Fruit fly (Drosophila melanogaster) whole organism, embryonic: ENCODE data around the gene CG45307.

ENCODE experiments used
- Abd-B ChIP-seq: fragments of 200-800 bp; sonication (Bioruptor generic); optimal IDR thresholded peaks from 2 replicates; lab custom pipeline; 2018; ENCODE audit warnings: missing biosample characterization, mild to moderate bottlenecking, missing genetic modification characterization, moderate library complexity
- BEAF-32 ChIP-seq: fragments of 200-800 bp; sonication (Bioruptor generic); optimal IDR thresholded peaks from 3 replicates; lab custom pipeline; 2017; ENCODE audit warnings: missing biosample characterization, missing genetic modification characterization, mild to moderate bottlenecking, moderate library complexity, missing genetic modification reagents
- CG10267 ChIP-seq: fragments of 200-800 bp; sonication (Bioruptor generic); optimal IDR thresholded peaks from 2 replicates; lab custom pipeline; 2018; ENCODE audit warnings: missing biosample characterization, mild to moderate bottlenecking, missing genetic modification characterization, moderate library complexity
- CG12659 ChIP-seq: fragments of 200-800 bp; sonication (Bioruptor generic); optimal IDR thresholded peaks from 3 replicates; lab custom pipeline; 2017; ENCODE audit warnings: mild to moderate bottlenecking, missing biosample characterization, missing genetic modification reagents, missing genetic modification characterization
- CG14710 ChIP-seq: fragments of 200-800 bp; sonication (Bioruptor generic); optimal IDR thresholded peaks from 3 replicates; lab custom pipeline; 2019; ENCODE audit warnings: missing biosample characterization, mild to moderate bottlenecking, missing genetic modification characterization, moderate library complexity
- CG15514 ChIP-seq: fragments of 200-800 bp; sonication (Bioruptor generic); optimal IDR thresholded peaks from 3 replicates; lab custom pipeline; 2017; ENCODE audit warnings: missing biosample characterization, missing genetic modification characterization, mild to moderate bottlenecking, moderate library complexity, missing genetic modification reagents
- CG1603 ChIP-seq: fragments of 200-800 bp; sonication (Bioruptor generic); optimal IDR thresholded peaks from 2 replicates; lab custom pipeline; 2019; ENCODE audit warnings: missing biosample characterization, mild to moderate bottlenecking, missing genetic modification characterization, moderate library complexity
- CG17186 ChIP-seq: fragments of 200-800 bp; sonication (Bioruptor generic); optimal IDR thresholded peaks from 3 replicates; lab custom pipeline; 2017; ENCODE audit warnings: missing biosample characterization, missing genetic modification reagents, missing genetic modification characterization
- CG2116 ChIP-seq: fragments of 200-800 bp; sonication (Bioruptor generic); optimal IDR thresholded peaks from 3 replicates; lab custom pipeline; 2018; ENCODE audit warnings: missing biosample characterization, mild to moderate bottlenecking, missing genetic modification characterization
- CG2678 ChIP-seq: fragments of 200-800 bp; sonication (Bioruptor generic); optimal IDR thresholded peaks from 3 replicates; lab custom pipeline; 2019; ENCODE audit warnings: missing biosample characterization, mild to moderate bottlenecking, missing genetic modification characterization, moderate library complexity
- CG2712 ChIP-seq: fragments of 200-800 bp; optimal IDR thresholded peaks from 3 replicates; lab custom pipeline; 2019; ENCODE audit warnings: missing biosample characterization, mild to moderate bottlenecking, missing genetic modification characterization, moderate library complexity
- CG3847 ChIP-seq: fragments of 200-800 bp; sonication (Bioruptor generic); IDR thresholded peaks from 2 replicates; pipeline ENCODE4 v1.3.6; 2022; ENCODE audit warnings: missing biosample characterization, missing genetic modification characterization
- CG4707 ChIP-seq: fragments of 200-800 bp; sonication (Bioruptor generic); optimal IDR thresholded peaks from 2 replicates; lab custom pipeline; 2018; ENCODE audit warnings: missing biosample characterization, mild to moderate bottlenecking, missing genetic modification characterization, moderate library complexity
- CG8290 ChIP-seq, 3 experiments: fragments of 200-800 bp; sonication (Bioruptor generic); optimal IDR thresholded peaks; 2 replicates each; lab custom pipeline; 2016 to 2019; ENCODE audit warnings: missing biosample characterization in 3 of 3, missing genetic modification characterization in 3 of 3, mild to moderate bottlenecking in 2 of 3, moderate library complexity in 1 of 3
- CG9797 ChIP-seq: fragments of 200-800 bp; sonication (Bioruptor generic); optimal IDR thresholded peaks from 3 replicates; lab custom pipeline; 2018; ENCODE audit warnings: missing biosample characterization, mild to moderate bottlenecking, missing genetic modification characterization
- CTCF ChIP-seq: fragments of 200-800 bp; sonication (Bioruptor generic); optimal IDR thresholded peaks from 2 replicates; lab custom pipeline; 2017; ENCODE audit warnings: missing biosample characterization, mild to moderate bottlenecking, missing genetic modification characterization, moderate library complexity
- CoRest ChIP-seq: fragments of 200-800 bp; sonication (Bioruptor generic); optimal IDR thresholded peaks from 3 replicates; lab custom pipeline; 2018; ENCODE audit warnings: missing biosample characterization, mild to moderate bottlenecking, missing genetic modification characterization, moderate library complexity
- Dp ChIP-seq: fragments of 200-800 bp; sonication (Bioruptor generic); optimal IDR thresholded peaks from 2 replicates; lab custom pipeline; 2018; ENCODE audit warnings: missing biosample characterization, mild to moderate bottlenecking, missing genetic modification characterization, moderate library complexity
- E2f2 ChIP-seq: fragments of 200-800 bp; sonication (Bioruptor generic); IDR thresholded peaks from 2 replicates; pipeline ENCODE4 v1.3.6; 2022; ENCODE audit warnings: missing biosample characterization, missing genetic modification characterization
- Ets65A ChIP-seq: fragments of 200-800 bp; sonication (Bioruptor generic); peaks from one replicate; lab custom pipeline; 2016; ENCODE audit warnings: missing biosample characterization, missing genetic modification characterization
- HHEX ChIP-seq: fragments of 200-800 bp; sonication (Bioruptor generic); optimal IDR thresholded peaks from 3 replicates; lab custom pipeline; 2017; ENCODE audit warnings: missing biosample characterization, mild to moderate bottlenecking, missing genetic modification characterization, missing genetic modification reagents
- HmgZ ChIP-seq: fragments of 200-800 bp; sonication (Bioruptor generic); optimal IDR thresholded peaks from 2 replicates; lab custom pipeline; 2018; ENCODE audit warnings: missing biosample characterization, mild to moderate bottlenecking, missing genetic modification characterization
- Jarid2 ChIP-seq: fragments of 200-800 bp; sonication (Bioruptor generic); optimal IDR thresholded peaks from 3 replicates; lab custom pipeline; 2017; ENCODE audit warnings: mild to moderate bottlenecking, missing biosample characterization, missing genetic modification reagents, missing genetic modification characterization
- Lhr ChIP-seq: fragments of 200-800 bp; sonication (Bioruptor generic); optimal IDR thresholded peaks from 3 replicates; lab custom pipeline; 2017; ENCODE audit warnings: mild to moderate bottlenecking, missing biosample characterization, missing genetic modification reagents, missing genetic modification characterization
- Myb ChIP-seq: fragments of 200-800 bp; sonication (Bioruptor generic); optimal IDR thresholded peaks from 2 replicates; lab custom pipeline; 2016; ENCODE audit warnings: missing biosample characterization, missing genetic modification characterization
- Nf-YC ChIP-seq: fragments of 200-800 bp; optimal IDR thresholded peaks from 3 replicates; lab custom pipeline; 2019; ENCODE audit warnings: missing biosample characterization, mild to moderate bottlenecking, missing genetic modification characterization, moderate library complexity
- Pdp1 ChIP-seq, 2 experiments: fragments of 200-800 bp; sonication (Bioruptor generic); optimal IDR thresholded peaks; 3 replicates each; lab custom pipeline; 2016; ENCODE audit warnings: missing biosample characterization in 2 of 2, missing genetic modification characterization in 2 of 2, mild to moderate bottlenecking in 1 of 2, moderate library complexity in 1 of 2
- Sox102F ChIP-seq: fragments of 200-800 bp; sonication (Bioruptor generic); optimal IDR thresholded peaks from 2 replicates; lab custom pipeline; 2018; ENCODE audit warnings: missing biosample characterization, mild to moderate bottlenecking, missing genetic modification characterization, moderate library complexity
- Sry-β ChIP-seq: fragments of 200-800 bp; sonication (Bioruptor generic); optimal IDR thresholded peaks from 2 replicates; lab custom pipeline; 2018; ENCODE audit warnings: missing biosample characterization, mild to moderate bottlenecking, missing genetic modification characterization, moderate library complexity
- amos ChIP-seq: fragments of 200-800 bp; sonication (Bioruptor generic); IDR thresholded peaks from 2 replicates; pipeline ENCODE4 v1.3.6; 2022; ENCODE audit warnings: missing biosample characterization, missing genetic modification characterization; ENCODE audit not compliant: partially characterized antibody
- bigmax ChIP-seq: fragments of 200-800 bp; sonication (Bioruptor generic); optimal IDR thresholded peaks from 2 replicates; lab custom pipeline; 2018; ENCODE audit warnings: missing biosample characterization, mild to moderate bottlenecking, missing genetic modification characterization
- ci ChIP-seq: fragments of 200-800 bp; sonication (Bioruptor generic); IDR thresholded peaks from 3 replicates; pipeline ENCODE4 v1.3.6; 2022; ENCODE audit warnings: missing biosample characterization, missing genetic modification characterization
- exex ChIP-seq: fragments of 200-800 bp; sonication (Bioruptor generic); optimal IDR thresholded peaks from 4 replicates; lab custom pipeline; 2018; ENCODE audit warnings: missing biosample characterization, mild to moderate bottlenecking, missing genetic modification characterization, moderate library complexity
- gem ChIP-seq: fragments of 200-800 bp; sonication (Bioruptor generic); optimal IDR thresholded peaks from 2 replicates; lab custom pipeline; 2019; ENCODE audit warnings: missing biosample characterization, mild to moderate bottlenecking, missing genetic modification characterization, moderate library complexity
- insv ChIP-seq, 2 experiments: fragments of 200-800 bp; sonication (Bioruptor generic); optimal IDR thresholded peaks; 3 replicates each; lab custom pipeline; 2016 to 2018; ENCODE audit warnings: missing biosample characterization in 2 of 2, missing genetic modification characterization in 2 of 2
- lola ChIP-seq, 3 experiments: fragments of >200 bp in 2 of 3; fragments of 200-800 bp in 1 of 3; sonication (Bioruptor generic) in 1 of 3; optimal IDR thresholded peaks; 2 replicates each; lab custom pipeline; 2017 to 2019; ENCODE audit warnings: missing biosample characterization in 3 of 3, missing genetic modification characterization in 3 of 3, mild to moderate bottlenecking in 1 of 3, moderate library complexity in 1 of 3
- onecut ChIP-seq: fragments of 200-800 bp; sonication (Bioruptor generic); IDR thresholded peaks from 2 replicates; pipeline ENCODE4 v1.3.6; 2022; ENCODE audit warnings: missing biosample characterization, missing genetic modification characterization
- pzg ChIP-seq: fragments of 200-800 bp; sonication (Bioruptor generic); optimal IDR thresholded peaks from 3 replicates; lab custom pipeline; 2018; ENCODE audit warnings: missing biosample characterization, mild to moderate bottlenecking, missing genetic modification characterization, moderate library complexity
- repo ChIP-seq: fragments of 200-800 bp; sonication (Bioruptor generic); optimal IDR thresholded peaks from 2 replicates; lab custom pipeline; 2016; ENCODE audit warnings: missing biosample characterization, missing genetic modification characterization
- row ChIP-seq: fragments of 200-800 bp; sonication (Bioruptor generic); IDR thresholded peaks from 3 replicates; pipeline ENCODE4 v1.3.6; 2022; ENCODE audit warnings: missing biosample characterization, missing genetic modification characterization
- sens-2 ChIP-seq: fragments of 200-800 bp; sonication (Bioruptor generic); IDR thresholded peaks from 2 replicates; pipeline ENCODE4 v1.3.6; 2022; ENCODE audit warnings: missing biosample characterization, missing genetic modification characterization
- slbo ChIP-seq: fragments of 200-800 bp; sonication (Bioruptor generic); IDR thresholded peaks from 2 replicates; pipeline ENCODE4 v1.3.6; 2022; ENCODE audit warnings: missing biosample characterization, missing genetic modification characterization
- stwl ChIP-seq: fragments of 200-800 bp; sonication (Bioruptor generic); optimal IDR thresholded peaks from 3 replicates; lab custom pipeline; 2018; ENCODE audit warnings: missing biosample characterization, mild to moderate bottlenecking, missing genetic modification characterization, moderate library complexity
- sug ChIP-seq: fragments of 200-800 bp; optimal IDR thresholded peaks from 2 replicates; lab custom pipeline; 2019; ENCODE audit warnings: missing biosample characterization, mild to moderate bottlenecking, missing genetic modification characterization, moderate library complexity
- trem ChIP-seq: fragments of 200-800 bp; optimal IDR thresholded peaks from 3 replicates; lab custom pipeline; 2019; ENCODE audit warnings: missing biosample characterization, mild to moderate bottlenecking, missing genetic modification characterization, moderate library complexity
- vvl ChIP-seq: fragments of 200-800 bp; sonication (Bioruptor generic); IDR thresholded peaks from 2 replicates; pipeline ENCODE4 v1.3.6; 2022; ENCODE audit warnings: missing biosample characterization, missing genetic modification characterization
- yki ChIP-seq: fragments of >200 bp; optimal IDR thresholded peaks from 3 replicates; lab custom pipeline; 2018
- zen ChIP-seq: fragments of 200-800 bp; sonication (Bioruptor generic); optimal IDR thresholded peaks from 3 replicates; lab custom pipeline; 2018; ENCODE audit warnings: missing biosample characterization, mild to moderate bottlenecking, missing genetic modification characterization, moderate library complexity
- zf30C ChIP-seq: fragments of 200-800 bp; sonication (Bioruptor generic); optimal IDR thresholded peaks from 3 replicates; lab custom pipeline; 2018; ENCODE audit warnings: missing biosample characterization, mild to moderate bottlenecking, missing genetic modification characterization

Gene CG45307

dm6 chr2L:8740757-8741278 is 11.1 kb downstream of the CG45307 start:
- peak; percentile 31 for TF ChIP-seq Ets65A
- TF ChIP-seq CG15514 = peak; percentile 18
- no peak for TF ChIP-seq onecut
- no peak for TF ChIP-seq Jarid2 (GFP tag; lab: Kevin White, UChicago)
- TF ChIP-seq Myb = peak; percentile 23
- TF ChIP-seq BEAF-32 = peak; percentile 3
- TF ChIP-seq CG17186 = peak; percentile 43
- TF ChIP-seq CG12659 (GFP tag; lab: Kevin White, UChicago) = peak; percentile 54
- no peak for TF ChIP-seq CG8290 (GFP tag; optimal IDR thresholded peaks at IDR 0.05; lab: Kevin White, UChicago)
- peak in 1 of 2 experiments; percentile 45 for TF ChIP-seq CG8290 (tag; optimal IDR thresholded peaks at IDR 0.05; lab: Kevin White, UChicago)
- 0 out of 2 replicates have a peak, but pooled peaks have one; percentile 20 for TF ChIP-seq E2f2 (GFP tag; lab: Robert Waterston, UW)
- TF ChIP-seq Dp (GFP tag; lab: Kevin White, UChicago) = peak; percentile 9
- TF ChIP-seq CG14710 (tag; lab: Kevin White, UChicago) = peak; percentile 44
- peak in 1 of 2 experiments; percentile 2 for TF ChIP-seq insv (GFP tag; optimal IDR thresholded peaks at IDR 0.05; lab: Kevin White, UChicago)
- TF ChIP-seq CG2116 (GFP tag; lab: Kevin White, UChicago) = peak; percentile 38
- TF ChIP-seq CTCF = peak; percentile 77
- TF ChIP-seq Sry-β (GFP tag; lab: Kevin White, UChicago) = peak; percentile 81
- TF ChIP-seq yki = peak; percentile 2
- TF ChIP-seq row (GFP tag; lab: Robert Waterston, UW) = peak; percentile 79
- TF ChIP-seq zf30C (GFP tag; lab: Kevin White, UChicago) = peak; percentile 34
- TF ChIP-seq exex (tag; lab: Kevin White, UChicago) = peak; percentile 1
- TF ChIP-seq CG10267 (tag; lab: Kevin White, UChicago) = peak; percentile 12
- peak; percentile 9 for TF ChIP-seq HmgZ
- TF ChIP-seq Sox102F (GFP tag; lab: Kevin White, UChicago) = no peak
- TF ChIP-seq pzg = peak; percentile 42
- peak; percentile 54 for TF ChIP-seq Lhr (GFP tag; lab: Kevin White, UChicago)
- no peak for TF ChIP-seq bigmax (GFP tag; lab: Kevin White, UChicago)
- peak in 1 of 2 experiments; percentile 7 for TF ChIP-seq Pdp1 (GFP tag; optimal IDR thresholded peaks at IDR 0.05; lab: Kevin White, UChicago)
- no peak for TF ChIP-seq gem
- no peak for TF ChIP-seq HHEX (GFP tag; lab: Kevin White, UChicago)
- no peak for TF ChIP-seq repo (GFP tag; lab: Kevin White, UChicago)
- peak; percentile 66 for TF ChIP-seq Abd-B
- TF ChIP-seq sug (tag; lab: Kevin White, UChicago) = peak; percentile 8
- peak; percentile 34 for TF ChIP-seq CG2712
- no peak for TF ChIP-seq sens-2 (GFP tag; lab: Robert Waterston, UW)
- TF ChIP-seq trem (tag; lab: Kevin White, UChicago) = peak; percentile 30
- no peak for TF ChIP-seq zen (tag; lab: Kevin White, UChicago)
- peak; percentile 14 for TF ChIP-seq CG4707 (GFP tag; lab: Kevin White, UChicago)
- peak; percentile 49 for TF ChIP-seq stwl (tag; lab: Kevin White, UChicago)
- 0 out of 2 replicates have a peak, but pooled peaks have one; percentile 14 for TF ChIP-seq vvl (GFP tag; lab: Robert Waterston, UW)
- TF ChIP-seq CG2678 (tag; lab: Kevin White, UChicago) = peak; percentile 4
- TF ChIP-seq lola (GFP tag; optimal IDR thresholded peaks at IDR 0.05; lab: Kevin White, UChicago) = no peak
- peak; percentile 5 for TF ChIP-seq CoRest (tag; lab: Kevin White, UChicago)
- TF ChIP-seq amos (GFP tag; lab: Robert Waterston, UW) = peak; percentile 28; the same call in 1 of the 2 replicates
- 0 out of 2 replicates have a peak, but pooled peaks have one; percentile 14 for TF ChIP-seq slbo (GFP tag; lab: Robert Waterston, UW)
- TF ChIP-seq CG1603 (tag; lab: Kevin White, UChicago) = peak; percentile 23
- peak; percentile 16 for TF ChIP-seq CG9797 (GFP tag; lab: Kevin White, UChicago)
- peak; percentile 76 for TF ChIP-seq CG3847
- TF ChIP-seq ci = no peak
- TF ChIP-seq Nf-YC (tag; lab: Kevin White, UChicago) = peak; percentile 23
